Worm (Caenorhabditis elegans): ENCODE data around the gene nhr-222.
"Not testable (repeated sequence)": the region's sequence is repeated elsewhere in the genome, so short reads cannot be mapped to it uniquely, and the experiment has no call there.

The nhr-222 gene

DNA sequence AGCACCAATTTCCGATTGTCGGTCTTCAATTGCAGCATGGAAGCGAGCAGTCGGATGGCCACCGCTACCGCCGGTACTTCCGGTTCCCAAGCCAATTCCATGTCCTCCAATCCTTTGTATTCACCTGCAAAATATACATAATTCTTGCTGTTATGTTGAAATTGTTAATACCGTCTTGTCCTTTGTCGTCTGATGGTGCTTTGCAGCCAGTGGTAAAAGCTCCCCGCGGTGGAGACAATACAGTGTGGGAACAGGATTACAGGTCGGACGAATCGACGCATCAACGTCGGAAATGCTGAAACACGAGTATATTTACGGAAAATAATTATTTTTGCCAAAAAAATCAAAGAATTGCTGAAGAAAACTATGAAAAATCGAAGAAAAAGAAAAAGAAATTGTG lies 21.1 kb upstream of the nhr-222 start, which contains the start of gene T24A6.17:
Gene T24A6.17, minus strand, starts transcription at position 101 of the 400 bp plus-strand sequence.
- not testable (repeated sequence) for TF ChIP-seq ceh-6 (GFP tag; optimal IDR thresholded peaks at IDR 0.05); ceh-2 (tag; optimal IDR thresholded peaks at IDR 0.05); mec-3 (tag; optimal IDR thresholded peaks at IDR 0.05; ENCODE audit: borderline replicate concordance)

DNA sequence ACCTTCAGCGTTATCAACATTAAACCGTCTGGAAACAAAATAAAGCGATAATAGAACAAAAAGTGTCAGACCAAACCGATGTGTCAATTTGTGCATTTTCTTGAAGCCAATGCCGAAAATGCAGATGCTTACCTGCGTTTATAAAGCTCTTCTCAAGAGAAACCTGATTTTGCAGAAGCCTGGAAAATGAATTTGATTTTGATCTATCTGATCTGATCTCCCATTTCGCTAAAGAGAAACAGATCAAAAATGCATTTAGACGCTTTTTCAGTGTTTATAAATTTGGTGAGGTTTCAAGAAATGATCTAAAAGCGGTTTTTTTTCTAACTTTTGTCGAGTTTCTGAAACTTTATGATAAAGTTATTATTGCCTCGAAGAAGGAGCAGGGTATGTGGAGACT lies 19.6 kb upstream of the nhr-222 start, which contains the start of gene T24A6.16:
Gene T24A6.16, minus strand, starts transcription at position 101 of the 400 bp plus-strand sequence.
- TF ChIP-seq che-1 (tag; optimal IDR thresholded peaks at IDR 0.05); fkh-10 (GFP tag; optimal IDR thresholded peaks at IDR 0.05); ets-4 (tag; optimal IDR thresholded peaks at IDR 0.05): not testable (repeated sequence)

ce11 chrV:3558744-3559143 lies 15.5 kb upstream of the nhr-222 start, which contains the start of gene T24A6.1:
Gene T24A6.1 (plus strand): TSS chrV:3559044.
- not testable (repeated sequence) for TF ChIP-seq unc-55 (GFP tag; optimal IDR thresholded peaks at IDR 0.05); sox-2 (GFP tag; IDR thresholded peaks at IDR 0.05); unc-3 (GFP tag; conservative IDR thresholded peaks at IDR 0.05); unc-3 (tag; optimal IDR thresholded peaks at IDR 0.05)

- TF ChIP-seq ceh-18 (tag; optimal IDR thresholded peaks at IDR 0.05) = no peak
- no peak for TF ChIP-seq F13H6.1 (tag; optimal IDR thresholded peaks at IDR 0.05)
- TF ChIP-seq dve-1 (tag; optimal IDR thresholded peaks at IDR 0.05) = no peak
- no peak for TF ChIP-seq eyg-1 (tag; optimal IDR thresholded peaks at IDR 0.05)
- no peak for TF ChIP-seq nhr-11 (tag; optimal IDR thresholded peaks at IDR 0.05)
- TF ChIP-seq T23F11.4 (GFP tag; optimal IDR thresholded peaks at IDR 0.05) = no peak
- TF ChIP-seq ahr-1 (tag; optimal IDR thresholded peaks at IDR 0.05) = no peak
- TF ChIP-seq unc-55 (GFP tag; optimal IDR thresholded peaks at IDR 0.05) = no peak
- TF ChIP-seq ceh-34 (tag; optimal IDR thresholded peaks at IDR 0.05) = no peak
- TF ChIP-seq ceh-19 (GFP tag; optimal IDR thresholded peaks at IDR 0.05) = no peak
- TF ChIP-seq hlh-15 (tag; optimal IDR thresholded peaks at IDR 0.05) = no peak
- no peak for TF ChIP-seq C38D4.7 (GFP tag; optimal IDR thresholded peaks at IDR 0.05)
- TF ChIP-seq tbx-7 (tag; optimal IDR thresholded peaks at IDR 0.05) = no peak
- TF ChIP-seq pha-4 (tag; optimal IDR thresholded peaks at IDR 0.05) = no peak
Measured at ce11 chrV:3557422-3557821, 14.2 kb upstream of the nhr-222 start, which contains the start of gene grl-31. Gene grl-31 (minus strand): TSS chrV:3557778.

ce11 chrV:3555986-3556385 lies 12.7 kb upstream of the nhr-222 start, which contains the start of gene grl-30:
Gene grl-30 (plus strand): TSS chrV:3556286.
- TF ChIP-seq hlh-13 (GFP tag; optimal IDR thresholded peaks at IDR 0.05) (no peak), pqm-1 (tag; optimal IDR thresholded peaks at IDR 0.05) (no peak), nhr-232 (tag; optimal IDR thresholded peaks at IDR 0.05) (no peak), ceh-31 (tag; optimal IDR thresholded peaks at IDR 0.05) (no peak), sox-2 (GFP tag; IDR thresholded peaks at IDR 0.05) (no peak), ahr-1 (tag; optimal IDR thresholded peaks at IDR 0.05) (no peak), ceh-24 (tag; optimal IDR thresholded peaks at IDR 0.05) (no peak), pag-3 (tag; optimal IDR thresholded peaks at IDR 0.05; ENCODE audit: borderline replicate concordance) (no peak), elt-4 (tag; optimal IDR thresholded peaks at IDR 0.05) (no peak), hlh-8 (tag; optimal IDR thresholded peaks at IDR 0.05) (no peak), K02D7.2 (tag; optimal IDR thresholded peaks at IDR 0.05) (no peak)

ce11 chrV:3554869-3555268 lies 11.6 kb upstream of the nhr-222 start, which contains the start of gene grl-29:
Gene grl-29 (minus strand): TSS chrV:3555236.
- TF ChIP-seq sox-4 (tag; optimal IDR thresholded peaks at IDR 0.05) = no peak
- TF ChIP-seq madf-2 (tag; optimal IDR thresholded peaks at IDR 0.05) = no peak
- no peak for TF ChIP-seq che-1 (tag; optimal IDR thresholded peaks at IDR 0.05)
- TF ChIP-seq fkh-6 (tag; optimal IDR thresholded peaks at IDR 0.05) = no peak
- no peak for TF ChIP-seq ceh-14 (tag; optimal IDR thresholded peaks at IDR 0.05)
- no peak for TF ChIP-seq ceh-30 (tag; optimal IDR thresholded peaks at IDR 0.05)
- no peak for TF ChIP-seq gmeb-2 (tag; optimal IDR thresholded peaks at IDR 0.05)
- no peak for TF ChIP-seq elt-4 (tag; optimal IDR thresholded peaks at IDR 0.05)
- TF ChIP-seq zip-5 (tag; optimal IDR thresholded peaks at IDR 0.05) = no peak
- no peak for TF ChIP-seq pat-9 (tag; optimal IDR thresholded peaks at IDR 0.05)
- TF ChIP-seq T23F11.4 (GFP tag; optimal IDR thresholded peaks at IDR 0.05) = no peak
- no peak for TF ChIP-seq dve-1 (tag; optimal IDR thresholded peaks at IDR 0.05)
- TF ChIP-seq ets-4 (tag; optimal IDR thresholded peaks at IDR 0.05) = no peak
